Worm (Caenorhabditis elegans) whole organism, late embryonic: ENCODE measurements around the gene F38C2.7.

Source experiments
- T23F11.4 ChIP-seq: fragments of 200-800 bp; sonication (Bioruptor generic); optimal IDR thresholded peaks from 2 replicates; lab custom pipeline; 2018; ENCODE audit warnings: mild to moderate bottlenecking, missing genetic modification characterization, missing compliant biosample characterization
- ahr-1 ChIP-seq: sonication (generic microtip); optimal IDR thresholded peaks from 2 replicates; lab custom pipeline; 2016; ENCODE audit warnings: missing genetic modification characterization, missing compliant biosample characterization
- ceh-2 ChIP-seq: sonication (generic microtip); optimal IDR thresholded peaks from 2 replicates; lab custom pipeline; 2016; ENCODE audit warnings: missing genotype, missing genetic modification characterization, missing compliant biosample characterization
- ceh-22 ChIP-seq: sonication (generic microtip); optimal IDR thresholded peaks from 2 replicates; lab custom pipeline; 2017; ENCODE audit warnings: missing biosample characterization, missing genetic modification characterization
- che-1 ChIP-seq: sonication (generic microtip); optimal IDR thresholded peaks from 2 replicates; lab custom pipeline; 2016; ENCODE audit warnings: mild to moderate bottlenecking, missing genetic modification characterization, missing compliant biosample characterization
- dmd-4 ChIP-seq: sonication (generic microtip); optimal IDR thresholded peaks from 2 replicates; lab custom pipeline; 2016; ENCODE audit warnings: borderline replicate concordance, missing genetic modification characterization, missing compliant biosample characterization
- dve-1 ChIP-seq: sonication (generic microtip); optimal IDR thresholded peaks from 2 replicates; lab custom pipeline; 2017; ENCODE audit warnings: antibody characterized with exemption, mild to moderate bottlenecking, missing genetic modification characterization, missing compliant biosample characterization
- elt-2 ChIP-seq: sonication (generic microtip); optimal IDR thresholded peaks from 2 replicates; lab custom pipeline; 2016; ENCODE audit warnings: missing genetic modification reagents, missing genetic modification characterization, missing compliant biosample characterization
- fkh-10 ChIP-seq: fragments of 150-350 bp; optimal IDR thresholded peaks from 2 replicates; lab custom pipeline; 2014; ENCODE audit warnings: missing biosample characterization, missing genetic modification reagents, missing genetic modification characterization
- nhr-11 ChIP-seq: fragments of 150-350 bp; optimal IDR thresholded peaks from 2 replicates; lab custom pipeline; 2014; ENCODE audit warnings: missing biosample characterization, missing genetic modification characterization
- pha-4 ChIP-seq: fragments of 150-350 bp; optimal IDR thresholded peaks from 2 replicates; lab custom pipeline; 2018; ENCODE audit warnings: missing biosample characterization, missing genetic modification reagents, missing genetic modification characterization
- syd-9 ChIP-seq: sonication (generic microtip); optimal IDR thresholded peaks from 2 replicates; lab custom pipeline; 2016; ENCODE audit warnings: mild to moderate bottlenecking, missing genetic modification characterization, moderate library complexity, missing compliant biosample characterization
- zip-5 ChIP-seq: sonication (generic microtip); optimal IDR thresholded peaks from 2 replicates; lab custom pipeline; 2016; ENCODE audit warnings: missing genetic modification characterization, missing compliant biosample characterization

DNA sequence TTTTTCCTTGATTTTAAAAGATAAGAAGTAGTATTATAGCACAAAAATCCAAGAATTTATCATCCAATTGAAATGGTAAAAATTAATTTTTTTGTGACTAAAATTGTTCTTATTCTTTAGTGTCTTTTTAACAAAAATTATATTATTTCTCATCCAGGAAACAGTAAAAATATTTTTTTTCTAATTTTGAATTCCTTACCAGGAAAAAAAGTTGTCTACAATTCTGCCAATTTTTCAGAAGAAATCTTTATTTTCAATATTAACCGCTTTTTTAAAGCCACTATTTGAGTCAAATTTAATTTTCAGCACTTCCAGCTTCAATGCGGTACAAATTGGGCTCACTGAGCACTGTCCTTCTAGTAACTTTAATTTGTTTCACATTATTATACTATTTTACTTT, 6.2 kb downstream of the F38C2.7 start, which contains the start of gene F38C2.4:
- TF ChIP-seq dmd-4 (no peak), dve-1 (no peak), che-1 (no peak), ceh-2 (tag; lab: Kevin White, UChicago) (no peak), pha-4 (tag; lab: Kevin White, UChicago) (no peak), zip-5 (no peak), nhr-11 (tag; lab: Kevin White, UChicago) (no peak), ahr-1 (tag; lab: Kevin White, UChicago) (no peak), elt-2 (no peak), syd-9 (tag; lab: Kevin White, UChicago) (no peak), fkh-10 (no peak), T23F11.4 (GFP tag; lab: Kevin White, UChicago) (no peak), ceh-22 (tag; lab: Kevin White, UChicago) (no peak)
